Fruit fly (Drosophila melanogaster) whole organism, embryonic: ENCODE results near the gene CG8301.

ENCODE experiments used
- ATbp ChIP-seq: fragments of 200-800 bp; sonication (Bioruptor generic); optimal IDR thresholded peaks from 2 replicates; lab custom pipeline; 2017; ENCODE audit warnings: missing biosample characterization, mild to moderate bottlenecking, missing genetic modification characterization, missing genetic modification reagents
- Bgb ChIP-seq: fragments of 200-800 bp; sonication (Bioruptor generic); IDR thresholded peaks from 2 replicates; pipeline ENCODE4 v1.3.6; 2022; ENCODE audit warnings: missing biosample characterization, missing genetic modification characterization; ENCODE audit not compliant: partially characterized antibody
- Bteb2 ChIP-seq: fragments of 200-800 bp; sonication (Bioruptor generic); optimal IDR thresholded peaks from 2 replicates; lab custom pipeline; 2016; ENCODE audit warnings: missing biosample characterization, missing genetic modification characterization
- CG10147 ChIP-seq: fragments of 200-800 bp; sonication (Bioruptor generic); optimal IDR thresholded peaks from 2 replicates; lab custom pipeline; 2019; ENCODE audit warnings: missing biosample characterization, mild to moderate bottlenecking, missing genetic modification characterization, moderate library complexity
- CG11093 ChIP-seq: fragments of 200-800 bp; sonication (Bioruptor generic); IDR thresholded peaks from 3 replicates; pipeline ENCODE4 v1.3.6; 2022; ENCODE audit warnings: missing biosample characterization, missing genetic modification characterization
- CG14441 ChIP-seq: fragments of 200-800 bp; sonication (Bioruptor generic); IDR thresholded peaks from 2 replicates; pipeline ENCODE4 v1.3.6; 2022; ENCODE audit warnings: missing biosample characterization, missing genetic modification characterization
- CG14710 ChIP-seq: fragments of 200-800 bp; sonication (Bioruptor generic); optimal IDR thresholded peaks from 3 replicates; lab custom pipeline; 2019; ENCODE audit warnings: missing biosample characterization, mild to moderate bottlenecking, missing genetic modification characterization, moderate library complexity
- CG14860 ChIP-seq: fragments of 200-800 bp; sonication (Bioruptor generic); IDR thresholded peaks from 3 replicates; pipeline ENCODE4 v1.3.6; 2022; ENCODE audit warnings: missing biosample characterization, missing genetic modification characterization; ENCODE audit not compliant: partially characterized antibody
- CG15479 ChIP-seq: fragments of 200-800 bp; sonication (Bioruptor generic); optimal IDR thresholded peaks from 3 replicates; lab custom pipeline; 2019; ENCODE audit warnings: missing biosample characterization, mild to moderate bottlenecking, missing genetic modification characterization, moderate library complexity
- CG17328 ChIP-seq: fragments of 200-800 bp; sonication (Bioruptor generic); IDR thresholded peaks from 2 replicates; pipeline ENCODE4 v1.3.6; 2022; ENCODE audit warnings: missing biosample characterization, missing genetic modification characterization
- CG1792 ChIP-seq: fragments of 200-800 bp; sonication (Bioruptor generic); optimal IDR thresholded peaks from 2 replicates; lab custom pipeline; 2016; ENCODE audit warnings: missing biosample characterization, missing genetic modification characterization
- CG32532 ChIP-seq: fragments of 200-800 bp; sonication (Bioruptor generic); IDR thresholded peaks from 2 replicates; pipeline ENCODE4 v1.3.6; 2022; ENCODE audit warnings: missing biosample characterization, missing genetic modification characterization
- CG3281 ChIP-seq: fragments of 200-800 bp; sonication (Bioruptor generic); optimal IDR thresholded peaks from 3 replicates; lab custom pipeline; 2017; ENCODE audit warnings: missing biosample characterization, mild to moderate bottlenecking, missing genetic modification characterization
- CG33557 ChIP-seq: fragments of 200-800 bp; sonication (Bioruptor generic); optimal IDR thresholded peaks from 2 replicates; lab custom pipeline; 2019; ENCODE audit warnings: missing biosample characterization, mild to moderate bottlenecking, missing genetic modification characterization, moderate library complexity
- CG3726 ChIP-seq: fragments of 200-800 bp; sonication (Bioruptor generic); IDR thresholded peaks from 3 replicates; pipeline ENCODE4, ENCODE4 v1.3.6; 2022; ENCODE audit warnings: missing biosample characterization, missing genetic modification characterization
- CG4282 ChIP-seq: fragments of 200-800 bp; sonication (Bioruptor generic); optimal IDR thresholded peaks from 2 replicates; lab custom pipeline; 2016; ENCODE audit warnings: missing biosample characterization, missing genetic modification characterization
- CG5245 ChIP-seq: fragments of 200-800 bp; sonication (Bioruptor generic); optimal IDR thresholded peaks from 3 replicates; lab custom pipeline; 2016; ENCODE audit warnings: missing biosample characterization, missing genetic modification characterization
- CG6254 ChIP-seq: fragments of 200-800 bp; sonication (Bioruptor generic); optimal IDR thresholded peaks from 3 replicates; lab custom pipeline; 2017; ENCODE audit warnings: mild to moderate bottlenecking, missing biosample characterization, missing genetic modification reagents, missing genetic modification characterization
- CG6272 ChIP-seq: fragments of 200-800 bp; sonication (Bioruptor generic); IDR thresholded peaks from 2 replicates; pipeline ENCODE4 v1.3.6; 2022; ENCODE audit warnings: missing biosample characterization, missing genetic modification characterization
- CG6791 ChIP-seq: fragments of 200-800 bp; sonication (Bioruptor generic); IDR thresholded peaks from 3 replicates; pipeline ENCODE4 v1.3.6; 2022; ENCODE audit warnings: missing biosample characterization, missing genetic modification characterization; ENCODE audit not compliant: partially characterized antibody
- CG7745 ChIP-seq: fragments of 200-800 bp; sonication (Bioruptor generic); optimal IDR thresholded peaks from 2 replicates; lab custom pipeline; 2018; ENCODE audit warnings: missing biosample characterization, mild to moderate bottlenecking, missing genetic modification characterization, moderate library complexity
- D19A ChIP-seq: fragments of 200-800 bp; optimal IDR thresholded peaks from 3 replicates; lab custom pipeline; 2019; ENCODE audit warnings: missing biosample characterization, mild to moderate bottlenecking, missing genetic modification characterization, moderate library complexity
- Dref ChIP-seq: fragments of 200-800 bp; sonication (Bioruptor generic); IDR thresholded peaks from 2 replicates; pipeline ENCODE4 v1.3.6; 2022; ENCODE audit warnings: missing biosample characterization, missing genetic modification characterization
- Fer2 ChIP-seq: fragments of 200-800 bp; sonication (Bioruptor generic); optimal IDR thresholded peaks from 2 replicates; lab custom pipeline; 2018; ENCODE audit warnings: missing biosample characterization, mild to moderate bottlenecking, missing genetic modification characterization, moderate library complexity
- Gsc ChIP-seq: fragments of 200-800 bp; sonication (Bioruptor generic); IDR thresholded peaks from 2 replicates; pipeline ENCODE4 v1.3.6; 2022; ENCODE audit warnings: missing biosample characterization, missing genetic modification characterization
- Gug ChIP-seq: fragments of 200-800 bp; sonication (Bioruptor generic); IDR thresholded peaks from 4 replicates; pipeline ENCODE4 v1.3.6; 2022; ENCODE audit warnings: missing biosample characterization, missing genetic modification characterization
- MBD-R2 ChIP-seq: fragments of 200-800 bp; sonication (Bioruptor generic); IDR thresholded peaks from 2 replicates; pipeline ENCODE4 v1.3.6; 2022; ENCODE audit warnings: missing biosample characterization, missing genetic modification characterization
- Mes4 ChIP-seq: fragments of 200-800 bp; sonication (Bioruptor generic); optimal IDR thresholded peaks from 2 replicates; lab custom pipeline; 2016; ENCODE audit warnings: missing biosample characterization, missing genetic modification characterization
- Oaz ChIP-seq: fragments of 200-800 bp; sonication (Bioruptor generic); IDR thresholded peaks from 2 replicates; pipeline ENCODE4 v1.3.6; 2022; ENCODE audit warnings: missing biosample characterization, missing genetic modification characterization
- Sry-β ChIP-seq: fragments of 200-800 bp; sonication (Bioruptor generic); optimal IDR thresholded peaks from 2 replicates; lab custom pipeline; 2018; ENCODE audit warnings: missing biosample characterization, mild to moderate bottlenecking, missing genetic modification characterization, moderate library complexity
- amos ChIP-seq: fragments of 200-800 bp; sonication (Bioruptor generic); IDR thresholded peaks from 2 replicates; pipeline ENCODE4 v1.3.6; 2022; ENCODE audit warnings: missing biosample characterization, missing genetic modification characterization; ENCODE audit not compliant: partially characterized antibody
- da ChIP-seq: fragments of 200-800 bp; sonication (Bioruptor generic); optimal IDR thresholded peaks from 2 replicates; lab custom pipeline; 2016; ENCODE audit warnings: missing biosample characterization, missing genetic modification characterization
- dan ChIP-seq: fragments of 200-800 bp; sonication (Bioruptor generic); IDR thresholded peaks from 2 replicates; pipeline ENCODE4 v1.3.6; 2022; ENCODE audit warnings: missing biosample characterization, missing genetic modification characterization
- dimm ChIP-seq: fragments of 200-800 bp; sonication (Bioruptor generic); IDR thresholded peaks from 2 replicates; pipeline ENCODE4 v1.3.6; 2022; ENCODE audit warnings: missing biosample characterization, missing genetic modification characterization
- ems ChIP-seq: fragments of 200-800 bp; sonication (Bioruptor generic); optimal IDR thresholded peaks from 3 replicates; lab custom pipeline; 2016; ENCODE audit warnings: missing biosample characterization, missing genetic modification characterization
- eve ChIP-seq, 2 experiments: fragments of >200 bp; optimal IDR thresholded peaks; 2 replicates each; lab custom pipeline; 2017; ENCODE audit warnings: missing biosample characterization in 2 of 2, missing genetic modification characterization in 2 of 2
- ftz-f1 ChIP-seq: fragments of 200-800 bp; sonication (Bioruptor generic); optimal IDR thresholded peaks from 2 replicates; lab custom pipeline; 2016; ENCODE audit warnings: missing biosample characterization, missing genetic modification characterization
- her ChIP-seq: fragments of 200-800 bp; sonication (Bioruptor generic); optimal IDR thresholded peaks from 2 replicates; lab custom pipeline; 2016; ENCODE audit warnings: missing biosample characterization, missing genetic modification characterization
- mam ChIP-seq: fragments of 200-800 bp; sonication (Bioruptor generic); optimal IDR thresholded peaks from 3 replicates; lab custom pipeline; 2016; ENCODE audit warnings: missing biosample characterization, missing genetic modification characterization
- sc ChIP-seq, 3 experiments: fragments of >200 bp in 2 of 3; fragments of 200-800 bp in 1 of 3; sonication (Bioruptor generic) in 1 of 3; optimal IDR thresholded peaks; 2 replicates in 2 of 3; 3 replicates in 1 of 3; lab custom pipeline; 2017; ENCODE audit warnings: mild to moderate bottlenecking in 1 of 3, missing biosample characterization in 1 of 3, missing genetic modification characterization in 1 of 3, missing genetic modification reagents in 1 of 3
- sd ChIP-seq: fragments of 200-800 bp; sonication (Bioruptor generic); optimal IDR thresholded peaks from 3 replicates; lab custom pipeline; 2018; ENCODE audit warnings: missing biosample characterization, mild to moderate bottlenecking, missing genetic modification characterization, moderate library complexity
- so ChIP-seq: fragments of 200-800 bp; sonication (Bioruptor generic); IDR thresholded peaks from 3 replicates; pipeline ENCODE4 v1.3.6; 2022; ENCODE audit warnings: missing biosample characterization, missing genetic modification characterization
- tap ChIP-seq: fragments of 200-800 bp; optimal IDR thresholded peaks from 3 replicates; lab custom pipeline; 2019; ENCODE audit warnings: missing biosample characterization, mild to moderate bottlenecking, missing genetic modification characterization, moderate library complexity
- tgo ChIP-seq: fragments of 200-800 bp; sonication (Bioruptor generic); IDR thresholded peaks from 3 replicates; pipeline ENCODE4 v1.3.6; 2022; ENCODE audit warnings: missing biosample characterization, missing genetic modification characterization
- trem ChIP-seq: fragments of 200-800 bp; optimal IDR thresholded peaks from 3 replicates; lab custom pipeline; 2019; ENCODE audit warnings: missing biosample characterization, mild to moderate bottlenecking, missing genetic modification characterization, moderate library complexity
- vnd ChIP-seq: fragments of 200-800 bp; sonication (Bioruptor generic); IDR thresholded peaks from 3 replicates; pipeline ENCODE4 v1.3.6; 2022; ENCODE audit warnings: missing biosample characterization, missing genetic modification characterization; ENCODE audit not compliant: partially characterized antibody
- wek ChIP-seq: fragments of 200-800 bp; sonication (Bioruptor generic); optimal IDR thresholded peaks from 3 replicates; lab custom pipeline; 2018; ENCODE audit warnings: missing biosample characterization, mild to moderate bottlenecking, missing genetic modification characterization, moderate library complexity
- zfh2 ChIP-seq: fragments of 200-800 bp; sonication (Bioruptor generic); optimal IDR thresholded peaks from 2 replicates; lab custom pipeline; 2016; ENCODE audit warnings: missing biosample characterization, missing genetic modification characterization

CG8301 gene

DNA sequence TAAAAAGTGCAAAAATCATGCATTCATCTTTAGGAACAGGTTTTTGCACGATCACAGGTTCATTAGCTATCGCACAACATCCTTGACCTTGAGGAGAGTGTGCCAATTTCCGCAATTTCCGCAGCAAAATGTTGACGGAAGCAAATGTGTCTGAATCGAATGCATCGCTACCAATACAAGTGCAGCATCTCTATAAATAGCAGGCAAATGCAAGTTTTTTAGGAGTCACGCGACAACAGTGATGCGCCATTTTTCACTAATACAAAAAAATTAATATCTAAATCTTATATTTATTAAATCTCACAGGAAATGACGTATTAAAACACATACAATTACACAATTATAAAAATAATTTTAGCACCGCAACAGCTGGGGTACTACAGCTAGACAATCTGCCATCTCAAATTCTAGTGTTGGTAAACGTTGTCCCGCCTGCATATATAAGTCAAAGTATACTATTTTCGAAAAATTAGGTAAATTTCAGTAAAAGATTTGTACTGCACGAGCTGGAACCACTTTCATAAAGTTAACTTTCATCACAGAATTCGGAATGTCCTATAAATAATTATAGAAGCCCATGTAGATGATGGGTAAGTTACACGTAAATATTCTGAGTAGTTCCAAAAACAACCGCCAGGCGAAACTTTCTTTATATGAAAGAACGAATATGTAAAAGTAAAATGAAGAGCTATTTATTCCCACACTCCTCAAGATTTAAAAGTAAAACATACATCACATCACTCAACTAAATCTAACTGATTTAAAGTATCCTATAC lies 7.1 kb upstream of the CG8301 start, which contains the start of gene CG9399 (continued):
- TF ChIP-seq Mes4 (peak; percentile 83), CG32532 (peak; percentile 96), CG14441 (GFP tag; lab: Robert Waterston, UW) (peak; percentile 98), her (peak; percentile 79), CG17328 (peak; percentile 98), Bteb2 (peak; percentile 92), CG5245 (GFP tag; lab: Kevin White, UChicago) (peak; percentile 94), ems (GFP tag; lab: Kevin White, UChicago) (peak; percentile 94), CG15479 (peak; percentile 70), CG6791 (GFP tag; lab: Robert Waterston, UW) (peak; percentile 42; the same call in 1 of the 3 replicates), wek (peak; percentile 77), trem (tag; lab: Kevin White, UChicago) (peak; percentile 93), CG6272 (GFP tag; lab: Robert Waterston, UW) (peak; percentile 98), Bgb (GFP tag; lab: Robert Waterston, UW) (peak; percentile 65; the same call in 1 of the 2 replicates), vnd (GFP tag; lab: Robert Waterston, UW) (peak; percentile 51), D19A (peak; percentile 92), eve (GFP tag; optimal IDR thresholded peaks at IDR 0.05; lab: Kevin White, UChicago) (no peak), amos (GFP tag; lab: Robert Waterston, UW) (peak; percentile 64; the same call in 1 of the 2 replicates), CG11093 (GFP tag; lab: Robert Waterston, UW) (peak; percentile 96), CG33557 (GFP tag; lab: Kevin White, UChicago) (peak; percentile 93), zfh2 (GFP tag; lab: Kevin White, UChicago) (peak; percentile 94), dimm (GFP tag; lab: Robert Waterston, UW) (peak; percentile 97), sc (optimal IDR thresholded peaks at IDR 0.05; lab: Kevin White, UChicago) (no peak), sc (GFP tag; optimal IDR thresholded peaks at IDR 0.05; lab: Kevin White, UChicago) (peak; percentile 95), CG6254 (peak; percentile 93), Fer2 (tag; lab: Kevin White, UChicago) (peak; percentile 85), dan (GFP tag; lab: Robert Waterston, UW) (peak; percentile 85), sd (peak; percentile 84), Sry-β (GFP tag; lab: Kevin White, UChicago) (peak; percentile 97), MBD-R2 (GFP tag; lab: Robert Waterston, UW) (peak; percentile 90), Gsc (GFP tag; lab: Robert Waterston, UW) (peak; percentile 93), Dref (GFP tag; lab: Robert Waterston, UW) (peak; percentile 43; the same call in 1 of the 2 replicates), mam (GFP tag; lab: Kevin White, UChicago) (peak; percentile 92), CG10147 (GFP tag; lab: Kevin White, UChicago) (peak; percentile 92), CG14860 (GFP tag; lab: Robert Waterston, UW) (0 out of 3 replicates have a peak, but pooled peaks have one; percentile 48), Oaz (peak; percentile 95), tap (peak; percentile 93), CG3726 (peak; percentile 97), ATbp (GFP tag; lab: Kevin White, UChicago) (peak; percentile 95), CG4282 (peak; percentile 87), CG1792 (peak; percentile 84), CG7745 (tag; lab: Kevin White, UChicago) (peak; percentile 89), so (GFP tag; lab: Robert Waterston, UW) (peak; percentile 98), CG3281 (GFP tag; lab: Kevin White, UChicago) (peak; percentile 91), da (GFP tag; lab: Kevin White, UChicago) (peak; percentile 86), CG14710 (tag; lab: Kevin White, UChicago) (peak; percentile 97), Gug (GFP tag; lab: Robert Waterston, UW) (peak; percentile 98), tgo (GFP tag; lab: Robert Waterston, UW) (peak; percentile 98), ftz-f1 (peak; percentile 60)
